Worm (Caenorhabditis elegans) whole organism, L2 larva: ENCODE data around the gene rbm-42.

Experiments used
- nhr-21 ChIP-seq: fragments of 150-350 bp; optimal IDR thresholded peaks from 2 replicates; lab custom pipeline; 2014; ENCODE audit warnings: missing biosample characterization, missing genetic modification characterization
- nhr-237 ChIP-seq: fragments of 150-350 bp; optimal IDR thresholded peaks from 2 replicates; lab custom pipeline; 2014; ENCODE audit warnings: missing biosample characterization, missing genetic modification characterization

DNA sequence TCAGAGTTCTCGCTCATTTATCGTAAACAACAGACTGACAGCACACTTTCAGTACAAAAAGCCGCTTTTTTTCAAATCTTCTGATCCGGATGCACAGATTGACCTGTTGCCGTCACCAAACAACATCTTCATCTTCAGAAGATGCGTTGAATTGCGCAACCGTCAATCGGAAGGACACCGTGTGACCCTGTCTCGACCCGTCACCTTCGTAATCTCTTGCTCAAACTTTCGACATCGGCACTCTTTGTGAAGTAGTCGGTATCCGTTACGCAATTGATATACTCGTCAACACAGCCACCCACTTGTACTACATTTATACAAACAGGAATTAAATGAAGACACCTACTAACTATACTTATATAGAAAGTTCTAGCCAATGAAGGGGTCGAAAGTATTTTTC, 2.0 kb downstream of the rbm-42 start:
- TF ChIP-seq nhr-237 (tag; lab: Kevin White, UChicago) = no peak
- TF ChIP-seq nhr-21 = no peak
